Worm (Caenorhabditis elegans) whole organism, young adult: ENCODE measurements around the gene daf-42.

Experiments
- B0261.1 ChIP-seq: sonication (generic microtip); optimal IDR thresholded peaks from 2 replicates; lab custom pipeline; 2016; ENCODE audit warnings: mild to moderate bottlenecking, missing genetic modification characterization, moderate library complexity, missing compliant biosample characterization
- attf-3 ChIP-seq: fragments of 200-800 bp; sonication (Bioruptor generic); conservative IDR thresholded peaks from 2 replicates; pipeline ENCODE4 v1.3.6; 2022; ENCODE audit warnings: missing genetic modification reagents, missing genetic modification characterization, missing compliant biosample characterization
- cebp-1 ChIP-seq, 2 experiments: fragments of 200-800 bp in 1 of 2; sonication (Bioruptor generic) in 1 of 2; sonication (generic microtip) in 1 of 2; IDR thresholded peaks in 1 of 2; optimal IDR thresholded peaks in 1 of 2; 2 replicates each; pipeline versions ENCODE4 v1.3.6 to Lab custom; 2017 to 2022; ENCODE audit warnings: missing compliant biosample characterization in 2 of 2, missing genetic modification characterization in 2 of 2, mild to moderate bottlenecking in 1 of 2, missing genetic modification reagents in 1 of 2, moderate library complexity in 1 of 2
- dpl-1 ChIP-seq: fragments of 150-350 bp; optimal IDR thresholded peaks from 2 replicates; lab custom pipeline; 2014; ENCODE audit warnings: missing biosample characterization, missing genetic modification reagents, missing genetic modification characterization
- efl-1 ChIP-seq: fragments of 150-350 bp; optimal IDR thresholded peaks from 2 replicates; lab custom pipeline; 2014; ENCODE audit warnings: missing biosample characterization, missing genetic modification reagents, missing genetic modification characterization
- him-1 ChIP-seq: sonication (generic microtip); optimal IDR thresholded peaks from 2 replicates; lab custom pipeline; 2016; ENCODE audit warnings: missing genotype, missing genetic modification reagents, missing genetic modification characterization, missing compliant biosample characterization
- mel-28 ChIP-seq: sonication (generic microtip); optimal IDR thresholded peaks from 2 replicates; lab custom pipeline; 2016; ENCODE audit warnings: borderline replicate concordance, mild to moderate bottlenecking, missing genetic modification characterization, missing compliant biosample characterization
- unc-130 ChIP-seq: sonication (generic microtip); optimal IDR thresholded peaks from 2 replicates; lab custom pipeline; 2016; ENCODE audit warnings: missing genetic modification reagents, missing genetic modification characterization, missing compliant biosample characterization
- ztf-25 ChIP-seq: fragments of 200-800 bp; sonication (Bioruptor generic); IDR thresholded peaks from 2 replicates; pipeline ENCODE4 v1.3.6; 2022; ENCODE audit warnings: missing genetic modification reagents, missing genetic modification characterization, missing compliant biosample characterization
- ztf-26 ChIP-seq: sonication (generic microtip); optimal IDR thresholded peaks from 2 replicates; lab custom pipeline; 2017; ENCODE audit warnings: missing genetic modification characterization, missing compliant biosample characterization

ce11 chrIV:7346751-7347150 is at the start of gene daf-42:
- TF ChIP-seq ztf-25 (GFP tag; lab: Robert Waterston, UW) (no peak), ztf-26 (no peak), attf-3 (GFP tag; lab: Robert Waterston, UW) (no peak), efl-1 (GFP tag; lab: Kevin White, UChicago) (no peak), unc-130 (no peak), cebp-1 (GFP tag; IDR thresholded peaks at IDR 0.05; lab: Robert Waterston, UW) (no peak), cebp-1 (tag; optimal IDR thresholded peaks at IDR 0.05; lab: Kevin White, UChicago) (no peak), mel-28 (tag; lab: Kevin White, UChicago) (no peak), B0261.1 (no peak), him-1 (no peak), dpl-1 (GFP tag; lab: Kevin White, UChicago) (no peak)
